Worm (Caenorhabditis elegans) whole organism, mixed stage, embryonic: ENCODE measurements around the gene clh-1.

Experiments used
- lin-13 ChIP-seq: fragments of 150-350 bp; optimal IDR thresholded peaks from 2 replicates; lab custom pipeline; 2014; ENCODE audit warnings: missing biosample characterization, missing genetic modification characterization
- mls-2 ChIP-seq: sonication (generic microtip); optimal IDR thresholded peaks from 2 replicates; lab custom pipeline; 2016; ENCODE audit warnings: mild to moderate bottlenecking, missing genetic modification characterization, moderate library complexity, missing compliant biosample characterization
- unc-62 ChIP-seq: fragments of 150-350 bp; optimal IDR thresholded peaks from 2 replicates; lab custom pipeline; 2014; ENCODE audit warnings: missing biosample characterization, missing genetic modification reagents, missing genetic modification characterization
- ztf-11 ChIP-seq: fragments of 150-350 bp; optimal IDR thresholded peaks from 2 replicates; lab custom pipeline; 2014; ENCODE audit warnings: missing biosample characterization, missing genetic modification characterization

DNA sequence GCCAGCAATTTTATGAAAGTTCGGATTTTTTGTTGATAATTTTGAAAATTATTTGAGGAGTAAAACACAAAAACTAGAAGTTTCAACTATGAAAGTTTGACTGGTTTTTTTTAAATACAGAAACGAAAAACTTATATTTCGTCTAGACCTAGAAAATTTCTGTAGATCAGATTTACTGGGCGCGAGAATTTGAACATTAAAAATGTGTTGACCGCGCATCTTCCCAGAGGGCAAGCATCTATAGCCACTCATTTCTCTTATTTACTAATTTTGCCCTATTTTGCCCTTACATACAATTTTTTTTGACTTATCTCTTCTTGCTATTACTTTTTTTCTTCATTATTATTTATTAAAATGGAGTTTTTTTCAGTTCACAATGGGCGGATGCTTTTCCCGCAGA, 47.3 kb downstream of the clh-1 start, which contains the start of gene F43G6.10:
- TF ChIP-seq lin-13 (tag; lab: Kevin White, UChicago) = no peak
- TF ChIP-seq ztf-11 (tag; lab: Kevin White, UChicago) = no peak
- no peak for TF ChIP-seq unc-62
- no peak for TF ChIP-seq mls-2
